Worm (Caenorhabditis elegans) whole organism, L3 larva: ENCODE results near the gene C06A1.7.

Source experiments
- ceh-82 ChIP-seq: fragments of 150-350 bp; optimal IDR thresholded peaks from 2 replicates; lab custom pipeline; 2014; ENCODE audit warnings: missing biosample characterization, missing genetic modification characterization
- daf-12 ChIP-seq: fragments of 150-350 bp; optimal IDR thresholded peaks from 2 replicates; lab custom pipeline; 2014; ENCODE audit warnings: missing biosample characterization, missing genetic modification reagents, missing genetic modification characterization
- fkh-2 ChIP-seq: fragments of 150-350 bp; optimal IDR thresholded peaks from 2 replicates; lab custom pipeline; 2014; ENCODE audit warnings: missing biosample characterization, missing genetic modification reagents, missing genetic modification characterization
- mdl-1 ChIP-seq: fragments of 150-350 bp; optimal IDR thresholded peaks from 2 replicates; lab custom pipeline; 2014; ENCODE audit warnings: missing biosample characterization, missing genetic modification characterization
- nhr-12 ChIP-seq: fragments of 150-350 bp; optimal IDR thresholded peaks from 2 replicates; lab custom pipeline; 2014; ENCODE audit warnings: missing biosample characterization, missing genetic modification characterization
- nhr-237 ChIP-seq: fragments of 150-350 bp; optimal IDR thresholded peaks from 2 replicates; lab custom pipeline; 2014; ENCODE audit warnings: missing biosample characterization, missing genetic modification characterization
- nhr-28 ChIP-seq: fragments of 150-350 bp; optimal IDR thresholded peaks from 2 replicates; lab custom pipeline; 2014; ENCODE audit warnings: missing biosample characterization, missing genetic modification characterization
- nhr-67 ChIP-seq: fragments of 150-350 bp; optimal IDR thresholded peaks from 2 replicates; lab custom pipeline; 2014; ENCODE audit warnings: missing biosample characterization, missing genetic modification characterization
- nhr-76 ChIP-seq: fragments of 150-350 bp; sonication (generic microtip); optimal IDR thresholded peaks from 5 replicates; lab custom pipeline; 2014; ENCODE audit warnings: missing biosample characterization, missing genetic modification characterization
- nhr-77 ChIP-seq: fragments of 150-350 bp; optimal IDR thresholded peaks from 2 replicates; lab custom pipeline; 2014; ENCODE audit warnings: missing biosample characterization, missing genetic modification characterization
- pha-4 ChIP-seq: fragments of 150-350 bp; optimal IDR thresholded peaks from 2 replicates; lab custom pipeline; 2014; ENCODE audit warnings: missing biosample characterization, missing genetic modification reagents, missing genetic modification characterization
- unc-39 ChIP-seq: sonication (generic microtip); optimal IDR thresholded peaks from 4 replicates; lab custom pipeline; 2017; ENCODE audit warnings: missing biosample characterization, missing genetic modification characterization
- unc-62 ChIP-seq: fragments of 150-350 bp; sonication (generic microtip); optimal IDR thresholded peaks from 4 replicates; lab custom pipeline; 2014; ENCODE audit warnings: missing biosample characterization, missing genetic modification reagents, missing genetic modification characterization
- ztf-4 ChIP-seq: fragments of 150-350 bp; optimal IDR thresholded peaks from 2 replicates; lab custom pipeline; 2014; ENCODE audit warnings: missing biosample characterization, missing genetic modification characterization

- TF ChIP-seq ztf-4 (tag; lab: Kevin White, UChicago) (peak; percentile 62), nhr-237 (tag; lab: Kevin White, UChicago) (no peak), nhr-77 (tag; lab: Kevin White, UChicago) (no peak), nhr-67 (tag; lab: Kevin White, UChicago) (no peak), pha-4 (tag; lab: Kevin White, UChicago) (no peak), nhr-76 (tag; lab: Kevin White, UChicago) (no peak), ceh-82 (no peak), unc-62 (GFP tag; lab: Kevin White, UChicago) (no peak), nhr-12 (tag; lab: Kevin White, UChicago) (no peak), mdl-1 (no peak), nhr-28 (tag; lab: Kevin White, UChicago) (no peak), unc-39 (tag; lab: Kevin White, UChicago) (no peak), daf-12 (tag; lab: Kevin White, UChicago) (no peak), fkh-2 (no peak)
Measured at ce11 chrII:10542654-10543456, 21.8 kb upstream of the C06A1.7 start.
